Fruit fly (Drosophila melanogaster): ENCODE results near the gene Tgi.

Tgi gene

DNA sequence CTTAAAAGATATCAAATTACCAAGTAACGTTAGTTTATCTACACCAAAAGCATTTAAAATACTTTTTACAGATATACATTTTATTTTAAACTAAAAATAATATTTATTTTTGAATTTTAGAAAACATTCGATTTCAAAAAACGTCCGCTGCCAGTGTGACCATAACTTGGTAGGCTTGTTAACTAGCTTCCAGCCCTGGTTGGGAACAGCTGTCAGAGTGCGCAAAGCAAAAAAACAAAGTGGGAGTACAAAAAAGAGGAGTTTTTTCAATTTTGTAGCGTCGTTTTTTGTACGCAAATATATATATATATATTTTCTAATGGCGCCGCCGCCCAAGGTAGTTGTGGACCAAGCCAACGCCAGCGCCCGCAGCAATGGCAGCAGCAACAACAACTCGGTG is 44.2 kb upstream of the Tgi start, which contains the start of gene cmb (continued):
- TF ChIP-seq dac (GFP tag; optimal IDR thresholded peaks at IDR 0.05) = peak; percentile 94
- peak; percentile 96 for TF ChIP-seq CG8119 (GFP tag; IDR thresholded peaks at IDR 0.05)
- TF ChIP-seq Ets96B (tag; optimal IDR thresholded peaks at IDR 0.05) = peak; percentile 90
- TF ChIP-seq ss (GFP tag; optimal IDR thresholded peaks at IDR 0.05) = peak; percentile 92 to 93
- peak; percentile 48 for TF ChIP-seq Sox102F (GFP tag; optimal IDR thresholded peaks at IDR 0.05)
- TF ChIP-seq net (GFP tag; optimal IDR thresholded peaks at IDR 0.05) = peak; percentile 88
- TF ChIP-seq CG10669 (GFP tag; optimal IDR thresholded peaks at IDR 0.05) = peak; percentile 81
- TF ChIP-seq eg (GFP tag; IDR thresholded peaks at IDR 0.05) = peak; percentile 97
- no peak for TF ChIP-seq CG8319 (GFP tag; optimal IDR thresholded peaks at IDR 0.05)
- TF ChIP-seq salr (GFP tag; optimal IDR thresholded peaks at IDR 0.05) = peak; percentile 81 to 88
- peak; percentile 68 for TF ChIP-seq pdm3 (GFP tag; optimal IDR thresholded peaks at IDR 0.05)
- peak; percentile 43 for TF ChIP-seq acj6 (GFP tag; optimal IDR thresholded peaks at IDR 0.05)
- TF ChIP-seq Gug (GFP tag; IDR thresholded peaks at IDR 0.05) = peak; percentile 79
- TF ChIP-seq CG16779 (tag; optimal IDR thresholded peaks at IDR 0.05) = peak; percentile 92
- peak; percentile 80 for TF ChIP-seq CG6854 (GFP tag; optimal IDR thresholded peaks at IDR 0.05)
- TF ChIP-seq CG6792 (GFP tag; optimal IDR thresholded peaks at IDR 0.05) = peak; percentile 49
- peak; percentile 71 for TF ChIP-seq OdsH (GFP tag; optimal IDR thresholded peaks at IDR 0.05)
- TF ChIP-seq CG6276 (GFP tag; optimal IDR thresholded peaks at IDR 0.05) = peak; percentile 98
- peak; percentile 93 for TF ChIP-seq CG32006 (GFP tag; optimal IDR thresholded peaks at IDR 0.05)
- peak; percentile 34 for TF ChIP-seq CG7368 (GFP tag; optimal IDR thresholded peaks at IDR 0.05)
- TF ChIP-seq CG3919 (GFP tag; optimal IDR thresholded peaks at IDR 0.05) = peak; percentile 64
- TF ChIP-seq CG10631 (GFP tag; optimal IDR thresholded peaks at IDR 0.05) = no peak
- TF ChIP-seq CG6808 (GFP tag; optimal IDR thresholded peaks at IDR 0.05) = peak; percentile 87
- TF ChIP-seq spab (GFP tag; optimal IDR thresholded peaks at IDR 0.05) = peak; percentile 88
- no peak for TF ChIP-seq Hr39 (GFP tag; optimal IDR thresholded peaks at IDR 0.05)
- TF ChIP-seq fkh (GFP tag; optimal IDR thresholded peaks at IDR 0.05) = no peak
- TF ChIP-seq Met (GFP tag; optimal IDR thresholded peaks at IDR 0.05) = no peak
- peak; percentile 16 for TF ChIP-seq Blimp-1 (GFP tag; optimal IDR thresholded peaks at IDR 0.05)
- peak; percentile 59 for TF ChIP-seq CG11762 (GFP tag; optimal IDR thresholded peaks at IDR 0.05; ENCODE audit: insufficient read depth)
- TF ChIP-seq CG15336 (GFP tag; IDR thresholded peaks at IDR 0.05) = peak; percentile 91
- peak; percentile 90 for TF ChIP-seq CG1621 (tag; optimal IDR thresholded peaks at IDR 0.05)
- no peak for TF ChIP-seq CG31627 (GFP tag; optimal IDR thresholded peaks at IDR 0.05)
- peak; percentile 91 for TF ChIP-seq CG9139 (GFP tag; optimal IDR thresholded peaks at IDR 0.05)
- no peak for TF ChIP-seq fd85E (GFP tag; optimal IDR thresholded peaks at IDR 0.05)
- TF ChIP-seq achi (GFP tag; optimal IDR thresholded peaks at IDR 0.05) = peak; percentile 88
- peak; percentile 62 for TF ChIP-seq CG34406 (GFP tag; optimal IDR thresholded peaks at IDR 0.05)

dm6 chr3L:13450177-13450793 is 36.3 kb upstream of the Tgi start, which contains the start of the genes JMJD7 and CG10738:
JMJD7 (minus strand) TSS chr3L:13450283.
CG10738 (plus strand) TSS chr3L:13450770.
- TF ChIP-seq achi (GFP tag; optimal IDR thresholded peaks at IDR 0.05) (peak; percentile 42), CG32006 (GFP tag; optimal IDR thresholded peaks at IDR 0.05) (peak; percentile 42), spab (GFP tag; optimal IDR thresholded peaks at IDR 0.05) (no peak), CG6808 (GFP tag; optimal IDR thresholded peaks at IDR 0.05) (peak; percentile 36), vri (GFP tag; optimal IDR thresholded peaks at IDR 0.05) (no peak), CG11762 (GFP tag; optimal IDR thresholded peaks at IDR 0.05; ENCODE audit: insufficient read depth) (peak; percentile 76), esn (GFP tag; optimal IDR thresholded peaks at IDR 0.05) (peak; percentile 66), CG1621 (tag; optimal IDR thresholded peaks at IDR 0.05) (no peak), CG6792 (GFP tag; optimal IDR thresholded peaks at IDR 0.05) (peak; percentile 29), CG11902 (GFP tag; optimal IDR thresholded peaks at IDR 0.05) (peak; percentile 66), Eip78C (GFP tag) (peak; percentile 60), salr (GFP tag; optimal IDR thresholded peaks at IDR 0.05) (peak in 1 of 2 experiments; percentile 34), dac (GFP tag; optimal IDR thresholded peaks at IDR 0.05) (no peak), pdm3 (GFP tag; optimal IDR thresholded peaks at IDR 0.05) (peak; percentile 49), Met (GFP tag; optimal IDR thresholded peaks at IDR 0.05) (peak; percentile 76), svp (GFP tag) (peak; percentile 81), Sox102F (GFP tag; optimal IDR thresholded peaks at IDR 0.05) (peak; percentile 36), fd59A (GFP tag; optimal IDR thresholded peaks at IDR 0.05) (no peak), CG8119 (GFP tag; IDR thresholded peaks at IDR 0.05) (peak; percentile 38; the same call in 2 of the 3 replicates), Hr38 (GFP tag; optimal IDR thresholded peaks at IDR 0.05) (no peak), lz (GFP tag; optimal IDR thresholded peaks at IDR 0.05) (peak; percentile 18), Blimp-1 (GFP tag; optimal IDR thresholded peaks at IDR 0.05) (peak; percentile 81), Eip93F (GFP tag; optimal IDR thresholded peaks at IDR 0.05) (no peak), CG7368 (GFP tag; optimal IDR thresholded peaks at IDR 0.05) (peak; percentile 56), CG11294 (GFP tag; IDR thresholded peaks at IDR 0.05) (peak; percentile 51; the same call in 1 of the 2 replicates), CG16779 (tag; optimal IDR thresholded peaks at IDR 0.05) (no peak), CG10631 (GFP tag; optimal IDR thresholded peaks at IDR 0.05) (no peak), CG6854 (GFP tag; optimal IDR thresholded peaks at IDR 0.05) (peak; percentile 48), acj6 (GFP tag; optimal IDR thresholded peaks at IDR 0.05) (peak; percentile 46), CG9139 (GFP tag; optimal IDR thresholded peaks at IDR 0.05) (peak; percentile 28), CG34406 (GFP tag; optimal IDR thresholded peaks at IDR 0.05) (no peak)

All from whole organism, prepupa.